Fruit fly (Drosophila melanogaster) whole organism, pupa: Measurements from ENCODE around the gene CG31751.

ENCODE experiments used
- CG12605 ChIP-seq: fragments of 200-800 bp; sonication (Bioruptor generic); IDR thresholded peaks from 2 replicates; pipeline ENCODE4 v1.3.6; 2022; ENCODE audit warnings: missing biosample characterization, missing genetic modification characterization
- CG15710 ChIP-seq: fragments of 200-800 bp; sonication (Bioruptor generic); optimal IDR thresholded peaks from 2 replicates; lab custom pipeline; 2018; ENCODE audit warnings: missing biosample characterization, mild to moderate bottlenecking, missing genetic modification characterization, moderate library complexity
- CG32121 ChIP-seq: fragments of 200-800 bp; sonication (Bioruptor generic); IDR thresholded peaks from 2 replicates; pipeline ENCODE4 v1.3.6; 2022; ENCODE audit warnings: missing biosample characterization, missing genetic modification characterization
- CG34367 ChIP-seq: fragments of 200-800 bp; sonication (Bioruptor generic); optimal IDR thresholded peaks from 2 replicates; lab custom pipeline; 2018; ENCODE audit warnings: missing biosample characterization, mild to moderate bottlenecking, missing genetic modification characterization
- CG8301 ChIP-seq: fragments of 200-800 bp; sonication (Bioruptor generic); optimal IDR thresholded peaks from 2 replicates; lab custom pipeline; 2018; ENCODE audit warnings: missing biosample characterization, mild to moderate bottlenecking, missing genetic modification characterization
- CG9948 ChIP-seq: fragments of 200-800 bp; sonication (Bioruptor generic); optimal IDR thresholded peaks from 2 replicates; lab custom pipeline; 2018; ENCODE audit warnings: missing biosample characterization, mild to moderate bottlenecking, missing genetic modification characterization, moderate library complexity
- D1 ChIP-seq: fragments of 200-800 bp; sonication (Bioruptor generic); optimal IDR thresholded peaks from 2 replicates; lab custom pipeline; 2018; ENCODE audit warnings: missing biosample characterization, mild to moderate bottlenecking, missing genetic modification characterization, moderate library complexity
- EcR ChIP-seq: fragments of 200-800 bp; sonication (Bioruptor generic); optimal IDR thresholded peaks from 3 replicates; lab custom pipeline; 2019; ENCODE audit warnings: missing biosample characterization, missing genetic modification characterization, mild to moderate bottlenecking, moderate library complexity, missing genetic modification reagents
- Ets98B ChIP-seq: fragments of 200-800 bp; sonication (Bioruptor generic); IDR thresholded peaks from 2 replicates; pipeline ENCODE4 v1.3.6; 2022; ENCODE audit warnings: missing biosample characterization, missing genetic modification characterization
- Pif1A ChIP-seq: fragments of 200-800 bp; sonication (Bioruptor generic); optimal IDR thresholded peaks from 3 replicates; lab custom pipeline; 2016; ENCODE audit warnings: missing biosample characterization, missing genetic modification characterization
- Pif1B ChIP-seq: fragments of 200-800 bp; sonication (Bioruptor generic); optimal IDR thresholded peaks from 3 replicates; lab custom pipeline; 2016; ENCODE audit warnings: missing biosample characterization, missing genetic modification characterization
- Snoo ChIP-seq: fragments of 200-800 bp; sonication (Bioruptor generic); optimal IDR thresholded peaks from 3 replicates; lab custom pipeline; 2017; ENCODE audit warnings: missing biosample characterization, mild to moderate bottlenecking, missing genetic modification characterization, inconsistent platforms
- fd96Ca ChIP-seq: fragments of 200-800 bp; sonication (Bioruptor generic); IDR thresholded peaks from 3 replicates; pipeline ENCODE4 v1.3.6; 2022; ENCODE audit warnings: missing biosample characterization, missing genetic modification characterization

DNA sequence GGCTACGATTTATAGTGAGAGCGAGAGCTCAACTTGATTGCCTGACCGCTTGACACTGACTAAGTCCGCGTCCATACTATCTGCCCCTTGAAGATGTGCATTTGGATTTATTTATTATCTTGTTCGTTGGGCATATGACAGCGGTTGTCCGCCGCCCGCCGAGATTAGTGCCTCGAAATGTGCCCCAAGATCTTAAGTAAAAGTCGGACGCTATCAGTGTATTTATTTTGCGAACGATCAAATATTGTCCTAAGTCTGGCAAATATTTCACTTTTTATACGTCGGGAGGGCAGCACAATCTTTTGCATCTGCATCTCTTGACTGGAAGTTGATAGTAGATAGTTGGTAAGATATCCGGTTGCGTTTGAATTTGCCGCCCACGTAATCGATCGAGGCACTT is 36.7 kb downstream of the CG31751 start, which contains the start of gene Irk3:
- no peak for TF ChIP-seq Ets98B
- no peak for TF ChIP-seq CG9948
- no peak for TF ChIP-seq Pif1B (GFP tag; lab: Kevin White, UChicago)
- no peak for TF ChIP-seq CG34367
- no peak for TF ChIP-seq fd96Ca (GFP tag; lab: Robert Waterston, UW)
- TF ChIP-seq D1 (tag; lab: Kevin White, UChicago) = no peak
- TF ChIP-seq Snoo (tag; lab: Kevin White, UChicago) = no peak
- TF ChIP-seq EcR (GFP tag; lab: Kevin White, UChicago) = no peak
- TF ChIP-seq CG15710 (tag; lab: Kevin White, UChicago) = no peak
- no peak for TF ChIP-seq CG8301 (tag; lab: Kevin White, UChicago)
- TF ChIP-seq CG32121 (GFP tag; lab: Robert Waterston, UW) = no peak
- TF ChIP-seq Pif1A (GFP tag; lab: Kevin White, UChicago) = no peak
- TF ChIP-seq CG12605 (GFP tag; lab: Robert Waterston, UW) = no peak
